Worm (Caenorhabditis elegans): ENCODE data around the gene C56A3.4.

The C56A3.4 gene

DNA sequence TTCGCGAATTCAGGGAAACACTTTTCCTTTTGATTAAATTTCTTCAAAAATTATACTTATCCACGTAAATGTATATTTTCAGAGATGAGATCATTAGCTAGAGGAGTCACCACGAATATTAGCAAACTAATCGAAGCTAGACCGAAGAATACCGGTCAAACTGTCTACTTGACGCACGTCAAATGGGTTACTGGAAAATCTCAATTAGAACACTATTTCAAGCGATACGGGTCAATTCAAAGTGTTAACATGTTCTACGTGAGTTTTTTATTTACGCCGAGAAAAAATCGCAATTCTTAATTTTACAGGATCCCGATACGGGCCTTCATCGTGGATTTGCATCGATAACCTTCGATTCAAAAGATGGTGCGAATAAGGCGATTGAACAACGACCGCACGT is 14.2 kb upstream of the C56A3.4 start, which contains the start of gene slrp-1:
Gene slrp-1 (plus strand): TSS at position 83 of the 400 bp plus-strand sequence.
- TF ChIP-seq unc-39 (tag; optimal IDR thresholded peaks at IDR 0.05) = no peak
- no peak for TF ChIP-seq nhr-77 (tag; optimal IDR thresholded peaks at IDR 0.05)
- TF ChIP-seq ama-1 (optimal IDR thresholded peaks at IDR 0.05) = peak; percentile 19
- no peak for TF ChIP-seq egl-27 (tag; optimal IDR thresholded peaks at IDR 0.05)
- no peak for TF ChIP-seq R02D3.7 (tag; optimal IDR thresholded peaks at IDR 0.05)

DNA sequence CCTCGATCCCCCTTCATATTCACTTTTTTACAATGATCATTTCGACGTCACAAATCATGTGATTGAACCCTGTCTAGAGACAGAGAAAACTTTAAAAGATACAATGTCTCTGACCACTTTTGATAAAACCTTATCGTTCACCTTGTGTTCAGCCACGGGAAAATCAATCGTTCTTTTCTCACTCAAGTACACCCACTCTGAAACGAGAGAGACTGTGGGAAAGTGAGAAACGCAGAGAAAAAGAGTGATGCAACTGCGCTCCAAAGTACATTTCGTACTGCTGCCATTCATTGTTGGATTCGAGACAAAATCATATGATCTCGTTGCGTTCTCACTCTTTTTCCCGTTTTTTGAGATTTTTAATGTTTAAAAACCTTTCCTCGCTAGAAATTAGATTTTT is 13.6 kb upstream of the C56A3.4 start:
- TF ChIP-seq pqm-1 (tag; optimal IDR thresholded peaks at IDR 0.05) (peak; percentile 92), ztf-11 (tag; optimal IDR thresholded peaks at IDR 0.05) (no peak), nhr-12 (tag; optimal IDR thresholded peaks at IDR 0.05) (no peak), ama-1 (optimal IDR thresholded peaks at IDR 0.05) (peak; percentile 70), lin-15B (tag; optimal IDR thresholded peaks at IDR 0.05) (peak; percentile 94), ZK546.5 (tag; optimal IDR thresholded peaks at IDR 0.05) (no peak), eor-1 (tag; optimal IDR thresholded peaks at IDR 0.05) (no peak), elt-3 (tag; optimal IDR thresholded peaks at IDR 0.05) (peak in 1 of 3 experiments; percentile 70), nhr-237 (tag; optimal IDR thresholded peaks at IDR 0.05) (no peak), ceh-16 (tag; optimal IDR thresholded peaks at IDR 0.05) (no peak), fkh-10 (GFP tag; optimal IDR thresholded peaks at IDR 0.05) (no peak), unc-39 (tag; optimal IDR thresholded peaks at IDR 0.05) (no peak), pha-4 (tag; optimal IDR thresholded peaks at IDR 0.05) (peak; percentile 93), ceh-82 (tag; optimal IDR thresholded peaks at IDR 0.05) (no peak), zag-1 (tag; optimal IDR thresholded peaks at IDR 0.05) (no peak), egl-27 (tag; optimal IDR thresholded peaks at IDR 0.05) (peak; percentile 28), nhr-23 (tag; optimal IDR thresholded peaks at IDR 0.05) (peak; percentile 93), daf-12 (tag; optimal IDR thresholded peaks at IDR 0.05) (no peak), tbx-2 (tag; optimal IDR thresholded peaks at IDR 0.05) (peak; percentile 41), unc-62 (GFP tag; optimal IDR thresholded peaks at IDR 0.05) (peak; percentile 38), snpc-4 (tag; optimal IDR thresholded peaks at IDR 0.05) (peak; percentile 88), egl-5 (tag; optimal IDR thresholded peaks at IDR 0.05) (peak; percentile 57), R02D3.7 (tag; optimal IDR thresholded peaks at IDR 0.05) (peak; percentile 56), nhr-28 (tag; optimal IDR thresholded peaks at IDR 0.05) (no peak), nhr-77 (tag; optimal IDR thresholded peaks at IDR 0.05) (no peak), nhr-76 (tag; optimal IDR thresholded peaks at IDR 0.05) (peak; percentile 90), hmg-11 (tag; optimal IDR thresholded peaks at IDR 0.05) (peak; percentile 76), nhr-43 (tag; optimal IDR thresholded peaks at IDR 0.05; ENCODE audit: poor library complexity, severe bottlenecking) (peak; percentile 92), fos-1 (tag; optimal IDR thresholded peaks at IDR 0.05) (no peak), lsy-12 (tag; optimal IDR thresholded peaks at IDR 0.05) (peak; percentile 79), fkh-2 (tag; optimal IDR thresholded peaks at IDR 0.05) (no peak), nhr-11 (tag; optimal IDR thresholded peaks at IDR 0.05) (peak; percentile 30), mdl-1 (tag; optimal IDR thresholded peaks at IDR 0.05) (peak; percentile 39), nhr-25 (tag; optimal IDR thresholded peaks at IDR 0.05) (peak; percentile 95), nhr-67 (tag; optimal IDR thresholded peaks at IDR 0.05) (no peak), nfya-1 (tag; optimal IDR thresholded peaks at IDR 0.05; ENCODE audit: insufficient read depth) (peak; percentile 92), mml-1 (tag; optimal IDR thresholded peaks at IDR 0.05) (no peak), elt-1 (tag; optimal IDR thresholded peaks at IDR 0.05) (no peak), skn-1 (tag; optimal IDR thresholded peaks at IDR 0.05) (peak; percentile 11), ceh-28 (tag; optimal IDR thresholded peaks at IDR 0.05) (peak; percentile 75), elt-2 (tag; optimal IDR thresholded peaks at IDR 0.05) (peak; percentile 94), lin-39 (tag; optimal IDR thresholded peaks at IDR 0.05) (peak; percentile 90), sea-2 (GFP tag; optimal IDR thresholded peaks at IDR 0.05) (no peak), aly-2 (tag; optimal IDR thresholded peaks at IDR 0.05) (no peak), jun-1 (tag; optimal IDR thresholded peaks at IDR 0.05) (peak; percentile 68), ceh-9 (tag; optimal IDR thresholded peaks at IDR 0.05) (no peak), ztf-4 (tag; optimal IDR thresholded peaks at IDR 0.05) (peak; percentile 0)
